Fruit fly (Drosophila melanogaster): ENCODE results near the gene CG13375.

The CG13375 gene

dm6 chrX:294839-295238, at the start of gene CG13375:
Gene CG13375 (minus strand): TSS chrX:294962.
- TF ChIP-seq pan (optimal IDR thresholded peaks at IDR 0.05) = no peak
- no peak for TF ChIP-seq usp (GFP tag; optimal IDR thresholded peaks at IDR 0.05)
- no peak for TF ChIP-seq psq (optimal IDR thresholded peaks at IDR 0.05)
- no peak for TF ChIP-seq CG8478 (optimal IDR thresholded peaks at IDR 0.05)
- no peak for TF ChIP-seq EcR (GFP tag; optimal IDR thresholded peaks at IDR 0.05)
- TF ChIP-seq Dll (optimal IDR thresholded peaks at IDR 0.05) = no peak

DNA sequence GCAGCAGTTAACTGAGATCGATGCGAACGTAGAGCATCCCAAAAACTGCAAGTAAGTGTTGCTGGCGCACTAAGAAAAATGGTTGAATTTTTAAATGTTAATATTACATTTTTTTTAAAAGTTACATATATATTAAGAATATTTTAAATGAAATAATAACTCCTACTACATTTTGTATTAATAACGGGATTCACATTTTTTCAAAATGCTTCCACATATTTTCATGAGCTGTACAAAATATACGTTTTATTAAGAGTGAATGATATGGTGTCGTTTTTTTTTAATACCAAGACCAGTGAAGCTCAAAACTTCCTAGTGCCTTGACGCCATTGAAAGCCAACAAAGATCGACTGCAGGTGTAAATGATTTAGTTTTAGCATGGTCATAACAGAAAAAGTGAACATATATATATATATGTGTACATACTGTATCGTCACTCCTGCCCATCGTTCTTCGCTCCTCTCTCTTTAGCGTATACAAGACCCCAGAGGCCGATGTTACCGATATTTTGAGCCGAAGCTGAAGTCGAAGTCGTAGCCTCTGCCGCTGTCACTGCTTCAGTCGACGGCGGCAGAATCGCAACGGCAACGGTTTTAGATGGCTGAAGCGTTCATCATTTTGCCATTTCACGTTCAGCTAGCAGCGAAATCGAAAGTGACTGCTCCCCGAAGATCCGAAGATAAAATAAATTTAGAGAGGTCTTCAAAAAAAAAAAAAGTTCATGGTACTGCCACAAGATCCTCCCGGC, 47.8 kb upstream of the CG13375 start:
- TF ChIP-seq psq (optimal IDR thresholded peaks at IDR 0.05) (no peak), pan (optimal IDR thresholded peaks at IDR 0.05) (no peak)

- TF ChIP-seq pan (optimal IDR thresholded peaks at IDR 0.05) (no peak), CG8478 (optimal IDR thresholded peaks at IDR 0.05) (no peak), EcR (GFP tag; optimal IDR thresholded peaks at IDR 0.05) (no peak), psq (optimal IDR thresholded peaks at IDR 0.05) (no peak), usp (GFP tag; optimal IDR thresholded peaks at IDR 0.05) (no peak), Dll (optimal IDR thresholded peaks at IDR 0.05) (no peak)
These were observed 46.0 kb upstream of the CG13375 start for dm6 chrX:340809-341208.

DNA sequence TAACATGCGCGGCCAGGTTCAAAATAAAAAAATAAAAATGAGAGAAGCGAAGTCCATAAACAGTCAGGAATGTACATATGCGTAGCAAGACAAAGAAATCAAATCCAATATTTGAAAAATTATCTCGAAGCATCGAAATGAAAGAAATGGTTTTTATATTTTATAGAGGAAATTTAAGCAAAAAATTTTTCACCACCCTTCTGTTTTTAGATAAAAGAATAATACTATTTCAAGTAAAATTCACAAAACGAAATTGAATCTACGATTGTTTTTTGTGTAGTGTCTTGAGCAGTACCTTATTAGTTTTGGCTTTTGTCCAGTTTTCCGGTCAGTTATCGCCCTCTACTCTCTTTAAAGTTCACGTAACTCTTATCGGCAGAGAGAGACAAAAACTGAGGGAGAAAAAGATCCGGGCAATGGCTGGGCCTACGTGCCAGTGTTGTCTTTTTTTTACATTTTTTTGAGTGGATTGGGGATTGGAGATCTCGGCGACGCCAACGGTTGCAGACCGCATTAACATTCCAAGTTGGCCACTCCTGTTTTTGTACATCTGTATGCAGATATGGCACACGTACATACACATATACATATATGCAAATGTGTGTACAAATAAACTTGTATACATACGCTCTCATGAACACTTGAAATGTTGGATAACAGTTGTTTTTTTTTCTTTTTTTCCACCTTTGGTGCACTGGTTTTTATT, 45.3 kb upstream of the CG13375 start:
- TF ChIP-seq pan (optimal IDR thresholded peaks at IDR 0.05) (no peak), CG8478 (optimal IDR thresholded peaks at IDR 0.05) (no peak), EcR (GFP tag; optimal IDR thresholded peaks at IDR 0.05) (no peak), usp (GFP tag; optimal IDR thresholded peaks at IDR 0.05) (no peak), psq (optimal IDR thresholded peaks at IDR 0.05) (no peak), Dll (optimal IDR thresholded peaks at IDR 0.05) (no peak)

DNA sequence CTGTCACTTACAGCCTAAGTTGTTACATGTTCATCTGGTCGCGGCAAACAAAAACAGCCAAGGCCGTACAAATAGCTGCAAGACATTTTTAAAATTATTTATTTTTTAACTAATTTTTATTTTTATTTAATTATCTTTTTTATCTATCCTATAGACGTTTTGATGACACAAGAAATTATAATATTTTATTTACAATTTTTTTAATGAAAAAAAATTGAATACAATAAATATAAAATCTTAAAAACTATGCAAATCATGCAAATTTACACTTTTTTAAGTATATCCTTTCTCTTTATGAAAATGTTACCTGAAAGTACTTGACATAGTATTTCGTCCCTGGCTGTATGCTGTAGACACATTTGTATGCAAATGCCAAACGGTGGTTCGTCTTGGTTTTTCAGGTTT, 43.4 kb upstream of the CG13375 start:
- no peak for TF ChIP-seq EcR (GFP tag; optimal IDR thresholded peaks at IDR 0.05)
- no peak for TF ChIP-seq pan (optimal IDR thresholded peaks at IDR 0.05)
- TF ChIP-seq usp (GFP tag; optimal IDR thresholded peaks at IDR 0.05) = no peak
- TF ChIP-seq psq (optimal IDR thresholded peaks at IDR 0.05) = no peak
- TF ChIP-seq CG8478 (optimal IDR thresholded peaks at IDR 0.05) = no peak
- no peak for TF ChIP-seq Dll (optimal IDR thresholded peaks at IDR 0.05)

DNA sequence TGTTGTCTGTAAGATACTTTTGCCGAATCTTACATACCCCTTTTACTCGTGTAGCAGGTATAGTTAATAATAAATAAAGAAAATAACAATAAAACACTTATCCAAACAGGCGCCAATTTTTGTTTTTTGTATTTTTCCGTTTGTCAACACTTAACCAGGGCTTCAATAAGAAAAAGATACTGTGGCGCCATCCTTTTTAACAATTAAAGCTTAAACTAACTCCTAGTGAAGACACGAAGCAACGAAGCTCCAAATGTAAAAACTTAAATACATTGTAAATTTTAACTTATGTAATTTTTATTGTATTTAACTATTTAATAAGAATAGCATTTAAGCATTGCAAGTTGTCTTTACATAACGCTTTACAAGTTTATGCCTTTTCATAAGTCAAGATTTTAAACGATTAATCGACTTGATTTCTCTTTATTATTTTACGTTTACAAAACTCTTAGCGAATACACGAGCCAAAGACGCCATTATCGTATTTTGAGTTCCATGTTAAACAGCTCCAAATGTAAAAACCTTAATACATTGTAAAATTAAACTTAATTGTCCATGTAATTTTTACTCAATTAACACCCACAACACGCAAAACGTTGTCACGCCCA, 42.0 kb upstream of the CG13375 start:
- TF ChIP-seq Dll (optimal IDR thresholded peaks at IDR 0.05) (no peak), pan (optimal IDR thresholded peaks at IDR 0.05) (no peak), CG8478 (optimal IDR thresholded peaks at IDR 0.05) (no peak), usp (GFP tag; optimal IDR thresholded peaks at IDR 0.05) (no peak), psq (optimal IDR thresholded peaks at IDR 0.05) (no peak), EcR (GFP tag; optimal IDR thresholded peaks at IDR 0.05) (no peak)

DNA sequence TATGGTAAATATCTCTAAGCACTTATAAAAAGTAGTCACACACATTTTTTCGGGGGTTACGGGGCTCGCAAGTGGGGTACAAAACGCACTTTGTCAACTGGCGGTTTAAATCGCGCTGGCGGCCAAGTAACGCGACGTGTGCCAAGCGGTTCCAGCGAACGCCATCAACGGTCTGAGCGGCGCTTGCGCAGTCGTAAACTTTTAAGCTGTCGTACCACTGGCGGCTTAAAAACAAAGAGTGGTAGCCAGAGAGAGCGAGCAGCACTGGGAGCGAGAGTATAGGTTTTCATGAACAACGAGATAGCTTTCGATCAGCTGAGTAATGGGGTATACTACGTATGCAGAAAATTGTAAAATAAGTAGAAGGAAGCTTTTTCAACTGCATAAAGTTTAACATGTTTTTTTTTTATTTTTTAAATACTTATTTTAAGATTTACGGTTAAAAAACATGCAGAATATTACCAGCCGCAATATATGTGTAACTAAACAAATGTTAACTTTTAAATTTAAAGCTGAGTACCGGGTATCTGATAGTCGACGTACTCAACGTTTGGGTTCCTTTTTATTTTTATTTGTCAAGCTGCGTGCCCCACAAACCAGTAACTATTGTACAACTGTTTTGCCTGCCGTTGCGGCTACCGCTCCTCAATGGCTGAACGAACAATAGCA, 40.0 kb upstream of the CG13375 start:
- no peak for TF ChIP-seq EcR (GFP tag; optimal IDR thresholded peaks at IDR 0.05)
- TF ChIP-seq Dll (optimal IDR thresholded peaks at IDR 0.05) = no peak
- TF ChIP-seq usp (GFP tag; optimal IDR thresholded peaks at IDR 0.05) = no peak
- TF ChIP-seq CG8478 (optimal IDR thresholded peaks at IDR 0.05) = no peak
- no peak for TF ChIP-seq pan (optimal IDR thresholded peaks at IDR 0.05)
- TF ChIP-seq psq (optimal IDR thresholded peaks at IDR 0.05) = no peak

DNA sequence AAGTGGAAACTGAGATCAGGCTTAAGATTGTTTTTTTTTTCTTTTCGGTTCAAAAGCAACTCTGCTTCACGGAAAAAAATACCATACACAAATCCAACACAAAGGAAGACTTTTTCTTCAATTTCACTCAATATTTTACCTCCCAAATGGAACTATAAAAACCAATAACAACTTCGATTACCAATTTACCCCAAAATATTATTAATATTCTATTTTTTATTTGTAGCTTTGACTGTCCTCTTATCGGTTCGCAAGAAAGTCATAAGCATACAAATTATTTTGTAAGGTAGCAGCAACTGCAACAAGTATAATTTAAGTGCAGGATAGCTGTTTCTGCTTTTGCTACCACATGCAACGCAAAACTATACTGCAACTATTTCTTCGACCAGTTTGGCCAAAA, 39.2 kb upstream of the CG13375 start:
- TF ChIP-seq pan (optimal IDR thresholded peaks at IDR 0.05) (no peak), EcR (GFP tag; optimal IDR thresholded peaks at IDR 0.05) (no peak), usp (GFP tag; optimal IDR thresholded peaks at IDR 0.05) (no peak), psq (optimal IDR thresholded peaks at IDR 0.05) (no peak), CG8478 (optimal IDR thresholded peaks at IDR 0.05) (no peak), Dll (optimal IDR thresholded peaks at IDR 0.05) (no peak)

DNA sequence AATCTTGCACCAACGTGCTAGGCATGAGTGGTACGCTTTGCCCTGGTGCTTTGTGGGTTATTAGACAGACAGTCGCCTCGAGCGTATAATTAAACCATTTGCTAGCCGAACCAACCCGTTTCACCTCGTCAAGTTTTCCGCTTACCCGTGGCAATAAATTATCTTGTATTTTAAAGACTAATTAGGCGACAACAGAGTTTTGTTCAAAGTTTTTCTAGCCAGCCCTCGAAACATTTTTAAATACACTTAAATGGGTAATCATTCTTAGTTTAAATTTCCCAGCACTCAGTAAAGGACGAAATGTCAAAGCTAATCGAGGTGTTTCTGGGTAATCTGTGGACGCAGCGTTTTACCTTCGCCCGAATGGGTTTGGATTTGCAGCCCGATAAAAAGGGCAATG, 20.1 kb upstream of the CG13375 start, which contains the start of gene Or1a:
TSS of gene Or1a (plus strand) at position 301 of the 400 bp plus-strand sequence.
- no peak for TF ChIP-seq pan (optimal IDR thresholded peaks at IDR 0.05)
- no peak for TF ChIP-seq Dll (optimal IDR thresholded peaks at IDR 0.05)
- no peak for TF ChIP-seq CG8478 (optimal IDR thresholded peaks at IDR 0.05)
- no peak for TF ChIP-seq psq (optimal IDR thresholded peaks at IDR 0.05)
- no peak for TF ChIP-seq usp (GFP tag; optimal IDR thresholded peaks at IDR 0.05)
- no peak for TF ChIP-seq EcR (GFP tag; optimal IDR thresholded peaks at IDR 0.05)

- TF ChIP-seq psq (optimal IDR thresholded peaks at IDR 0.05) (no peak), pan (optimal IDR thresholded peaks at IDR 0.05) (no peak), EcR (GFP tag; optimal IDR thresholded peaks at IDR 0.05) (no peak), CG8478 (optimal IDR thresholded peaks at IDR 0.05) (no peak), usp (GFP tag; optimal IDR thresholded peaks at IDR 0.05) (no peak)
These were observed 16.6 kb upstream of the CG13375 start for dm6 chrX:311328-311727.

- TF ChIP-seq Dll (optimal IDR thresholded peaks at IDR 0.05) = no peak
- no peak for TF ChIP-seq usp (GFP tag; optimal IDR thresholded peaks at IDR 0.05)
- TF ChIP-seq psq (optimal IDR thresholded peaks at IDR 0.05) = no peak
- no peak for TF ChIP-seq pan (optimal IDR thresholded peaks at IDR 0.05)
- TF ChIP-seq EcR (GFP tag; optimal IDR thresholded peaks at IDR 0.05) = no peak
- no peak for TF ChIP-seq CG8478 (optimal IDR thresholded peaks at IDR 0.05)
These were observed 12.6 kb upstream of the CG13375 start, which contains the start of gene CG12470 for dm6 chrX:307384-307783. Gene CG12470 (plus strand): TSS chrX:307684.
